Fruit fly (Drosophila melanogaster): ENCODE data around the gene CG34355.

CG34355 gene

dm6 chr3R:23803668-23804067, at the start of gene CG34355 (continued):
- TF ChIP-seq Bgb (GFP tag; IDR thresholded peaks at IDR 0.05; ENCODE audit: partially characterized antibody) (no peak), ash1 (GFP tag; optimal IDR thresholded peaks at IDR 0.05) (no peak), emc (GFP tag; optimal IDR thresholded peaks at IDR 0.05) (no peak), CG18764 (GFP tag; optimal IDR thresholded peaks at IDR 0.05) (no peak), NC2α (GFP tag; optimal IDR thresholded peaks at IDR 0.05) (no peak), Max (GFP tag; optimal IDR thresholded peaks at IDR 0.05) (no peak), CG1024 (GFP tag; IDR thresholded peaks at IDR 0.05) (no peak), tin (GFP tag; optimal IDR thresholded peaks at IDR 0.05) (peak; percentile 27), CG6654 (GFP tag; optimal IDR thresholded peaks at IDR 0.05) (no peak), HLH54F (GFP tag; optimal IDR thresholded peaks at IDR 0.05) (no peak), ATbp (GFP tag; optimal IDR thresholded peaks at IDR 0.05) (peak; percentile 66), mam (GFP tag; optimal IDR thresholded peaks at IDR 0.05) (no peak), Optix (GFP tag; IDR thresholded peaks at IDR 0.05) (no peak), danr (GFP tag; IDR thresholded peaks at IDR 0.05) (no peak), CG10462 (GFP tag; optimal IDR thresholded peaks at IDR 0.05) (no peak), fu2 (GFP tag; optimal IDR thresholded peaks at IDR 0.05) (no peak), CG1647 (GFP tag; optimal IDR thresholded peaks at IDR 0.05) (no peak), zfh1 (GFP tag; IDR thresholded peaks at IDR 0.05) (no peak), CG12299 (tag; optimal IDR thresholded peaks at IDR 0.05) (no peak), dpn (GFP tag; optimal IDR thresholded peaks at IDR 0.05) (no peak), CG12769 (tag; optimal IDR thresholded peaks at IDR 0.05) (no peak), ken (GFP tag; IDR thresholded peaks at IDR 0.05) (no peak), pnt (GFP tag; optimal IDR thresholded peaks at IDR 0.05) (no peak), zfh2 (GFP tag; optimal IDR thresholded peaks at IDR 0.05) (no peak), bowl (GFP tag; IDR thresholded peaks at IDR 0.05) (no peak), lab (GFP tag; optimal IDR thresholded peaks at IDR 0.05) (no peak), CG6854 (GFP tag; optimal IDR thresholded peaks at IDR 0.05) (peak; percentile 42), eyg (GFP tag; optimal IDR thresholded peaks at IDR 0.05) (no peak), gro (GFP tag; optimal IDR thresholded peaks at IDR 0.05) (no peak), corto (GFP tag; optimal IDR thresholded peaks at IDR 0.05) (no peak), CrebB (tag; optimal IDR thresholded peaks at IDR 0.05) (peak; percentile 37), CG8089 (GFP tag; optimal IDR thresholded peaks at IDR 0.05) (peak; percentile 5), cwo (GFP tag; optimal IDR thresholded peaks at IDR 0.05) (no peak), CG2202 (tag; optimal IDR thresholded peaks at IDR 0.05) (peak; percentile 66), Sox100B (GFP tag; optimal IDR thresholded peaks at IDR 0.05) (no peak), CG16779 (GFP tag; IDR thresholded peaks at IDR 0.05) (no peak), Hey (tag; optimal IDR thresholded peaks at IDR 0.05) (peak; percentile 5), dimm (GFP tag; IDR thresholded peaks at IDR 0.05) (no peak), CG7271 (tag; optimal IDR thresholded peaks at IDR 0.05) (peak; percentile 31), CG18599 (GFP tag; optimal IDR thresholded peaks at IDR 0.05) (no peak), CG4820 (GFP tag; optimal IDR thresholded peaks at IDR 0.05) (no peak), E2f2 (GFP tag; IDR thresholded peaks at IDR 0.05) (no peak), run (tag; optimal IDR thresholded peaks at IDR 0.05) (no peak), h (optimal IDR thresholded peaks at IDR 0.05) (no peak), CG17186 (GFP tag; optimal IDR thresholded peaks at IDR 0.05) (peak; percentile 46), zen (tag; optimal IDR thresholded peaks at IDR 0.05) (peak; percentile 26), sisA (GFP tag; IDR thresholded peaks at IDR 0.05) (no peak), Hmr (GFP tag; optimal IDR thresholded peaks at IDR 0.05) (no peak), stwl (tag; optimal IDR thresholded peaks at IDR 0.05) (no peak), Fer2 (tag; optimal IDR thresholded peaks at IDR 0.05) (no peak), CG18262 (tag; optimal IDR thresholded peaks at IDR 0.05) (no peak), Usf (GFP tag; optimal IDR thresholded peaks at IDR 0.05) (no peak), CG13287 (GFP tag; IDR thresholded peaks at IDR 0.05; ENCODE audit: partially characterized antibody) (no peak)

All from whole organism, embryonic.